Fruit fly (Drosophila melanogaster): ENCODE results near the gene CG10958.

CG10958 gene

DNA sequence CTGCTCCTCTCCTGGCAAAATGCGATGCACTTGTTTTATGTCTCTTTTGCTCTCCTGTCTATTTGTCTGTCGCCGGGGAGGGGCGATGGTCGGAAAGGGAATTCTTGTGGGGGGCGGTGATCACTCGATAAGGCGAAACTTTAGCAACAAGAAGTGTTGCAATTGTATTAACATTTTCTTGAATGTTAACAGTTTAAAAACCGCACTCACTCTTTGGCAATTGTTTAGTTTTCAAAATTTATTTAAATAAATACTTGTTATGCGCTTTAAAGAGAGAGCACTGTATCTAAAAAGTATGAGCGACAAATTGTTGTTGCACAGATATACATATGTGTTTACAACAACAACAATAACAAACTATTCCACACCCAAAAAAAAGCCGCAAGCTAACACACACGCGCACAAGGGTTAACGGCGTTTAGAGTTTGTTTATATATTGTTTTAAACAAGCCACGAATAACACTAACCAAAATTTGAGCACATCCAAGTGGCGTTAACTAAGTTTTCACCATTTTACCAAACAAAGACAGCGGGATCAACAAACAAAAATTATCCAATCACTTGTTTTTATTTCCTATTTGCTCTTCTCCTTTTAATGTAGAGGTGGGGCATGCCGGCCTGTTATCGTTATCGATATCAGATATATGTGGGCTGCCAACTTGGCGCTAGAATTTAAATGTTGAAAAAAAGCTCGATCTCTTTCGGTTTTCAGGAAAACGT, 30.4 kb upstream of the CG10958 start, which contains the start of gene CG2258 (continued):
- TF ChIP-seq ATbp (GFP tag; optimal IDR thresholded peaks at IDR 0.05), result peak; percentile 92
- peak; percentile 67 for TF ChIP-seq Vsx1 (GFP tag; optimal IDR thresholded peaks at IDR 0.05)
- no peak for TF ChIP-seq gcm2 (GFP tag; optimal IDR thresholded peaks at IDR 0.05)
- 0 out of 2 replicates have a peak, but pooled peaks have one; percentile 16 for TF ChIP-seq tna (GFP tag; IDR thresholded peaks at IDR 0.05; ENCODE audit: partially characterized antibody)
- no peak for TF ChIP-seq pita (GFP tag; optimal IDR thresholded peaks at IDR 0.05)
- peak; percentile 53 for TF ChIP-seq mirr (GFP tag; optimal IDR thresholded peaks at IDR 0.05)
- TF ChIP-seq CG34224 (GFP tag; IDR thresholded peaks at IDR 0.05; ENCODE audit: partially characterized antibody), result no peak; the same call in 2 of the 3 replicates
- TF ChIP-seq CG2120 (GFP tag; optimal IDR thresholded peaks at IDR 0.05), result peak; percentile 87
- TF ChIP-seq CG34376 (GFP tag; optimal IDR thresholded peaks at IDR 0.05), result peak; percentile 40
- TF ChIP-seq CG16779 (GFP tag; IDR thresholded peaks at IDR 0.05), result peak; percentile 49; the same call in 1 of the 2 replicates
- peak; percentile 91 for TF ChIP-seq CG15269 (tag; optimal IDR thresholded peaks at IDR 0.05)
- no peak; the same call in 1 of the 2 replicates for TF ChIP-seq Bgb (GFP tag; IDR thresholded peaks at IDR 0.05; ENCODE audit: partially characterized antibody)
- no peak for TF ChIP-seq ato (GFP tag; IDR thresholded peaks at IDR 0.05; ENCODE audit: partially characterized antibody)
- peak; percentile 83 for TF ChIP-seq nom (GFP tag; optimal IDR thresholded peaks at IDR 0.05)
- TF ChIP-seq Ptx1 (GFP tag; IDR thresholded peaks at IDR 0.05), result peak; percentile 91
- peak in 1 of 2 experiments; percentile 63 for TF ChIP-seq Hr78 (GFP tag; optimal IDR thresholded peaks at IDR 0.05)
- TF ChIP-seq gem (tag; optimal IDR thresholded peaks at IDR 0.05), result peak; percentile 91
- peak; percentile 66 for TF ChIP-seq Nf-YA (GFP tag; IDR thresholded peaks at IDR 0.05)
- TF ChIP-seq CG4820 (GFP tag; optimal IDR thresholded peaks at IDR 0.05), result peak; percentile 82
- peak; percentile 89 for TF ChIP-seq CG9817 (tag; optimal IDR thresholded peaks at IDR 0.05)
- TF ChIP-seq fd102C (GFP tag; optimal IDR thresholded peaks at IDR 0.05), result no peak
- no peak for TF ChIP-seq CG8359 (GFP tag; optimal IDR thresholded peaks at IDR 0.05; ENCODE audit: borderline replicate concordance)
- peak; percentile 91 for TF ChIP-seq lab (GFP tag; optimal IDR thresholded peaks at IDR 0.05)
- no peak for TF ChIP-seq p53 (GFP tag; optimal IDR thresholded peaks at IDR 0.05)
- TF ChIP-seq tll (GFP tag; optimal IDR thresholded peaks at IDR 0.05), result no peak
- peak; percentile 84 for TF ChIP-seq CG17361 (GFP tag; IDR thresholded peaks at IDR 0.05)
- TF ChIP-seq hb (GFP tag; IDR thresholded peaks at IDR 0.05; ENCODE audit: partially characterized antibody), result no peak
- TF ChIP-seq CG4404 (GFP tag; IDR thresholded peaks at IDR 0.05), result peak; percentile 61
- TF ChIP-seq B-H2 (GFP tag; optimal IDR thresholded peaks at IDR 0.05), result peak; percentile 54
- peak; percentile 91 for TF ChIP-seq CG13424 (tag; optimal IDR thresholded peaks at IDR 0.05)
- TF ChIP-seq row (GFP tag; IDR thresholded peaks at IDR 0.05), result peak; percentile 93
- TF ChIP-seq CG17568 (GFP tag; optimal IDR thresholded peaks at IDR 0.05), result peak; percentile 70
- peak; percentile 87 for TF ChIP-seq ind (GFP tag; optimal IDR thresholded peaks at IDR 0.05)
- peak; percentile 86 for TF ChIP-seq CG11456 (GFP tag; IDR thresholded peaks at IDR 0.05)
- TF ChIP-seq Lpt (GFP tag; optimal IDR thresholded peaks at IDR 0.05), result no peak
- TF ChIP-seq CG4707 (GFP tag; optimal IDR thresholded peaks at IDR 0.05), result peak; percentile 43
- peak; percentile 70 for TF ChIP-seq run (tag; optimal IDR thresholded peaks at IDR 0.05)
- TF ChIP-seq jing (GFP tag; optimal IDR thresholded peaks at IDR 0.05), result peak; percentile 68
- TF ChIP-seq chn (GFP tag; optimal IDR thresholded peaks at IDR 0.05), result peak; percentile 77
- TF ChIP-seq vfl (GFP tag; optimal IDR thresholded peaks at IDR 0.05), result no peak
- no peak for TF ChIP-seq CG17186 (GFP tag; optimal IDR thresholded peaks at IDR 0.05)
- TF ChIP-seq chif (GFP tag; optimal IDR thresholded peaks at IDR 0.05), result peak; percentile 71 to 78
- peak; percentile 78 for TF ChIP-seq H2.0 (GFP tag; IDR thresholded peaks at IDR 0.05)
- TF ChIP-seq CG3407 (GFP tag; optimal IDR thresholded peaks at IDR 0.05), result peak; percentile 75
- peak; percentile 73 for TF ChIP-seq ems (GFP tag; optimal IDR thresholded peaks at IDR 0.05)
- no peak for TF ChIP-seq D (optimal IDR thresholded peaks at IDR 0.05)
- TF ChIP-seq D (GFP tag; optimal IDR thresholded peaks at IDR 0.05), result peak; percentile 86
- peak; percentile 48 for TF ChIP-seq Hey (tag; optimal IDR thresholded peaks at IDR 0.05)

Measured in whole organism, embryonic.